Worm (Caenorhabditis elegans): ENCODE results near the gene F59F5.7.
A peak's percentile ranks its signal among the peaks of the same experiment; 100 is the strongest.

- TF ChIP-seq him-1 (tag; optimal IDR thresholded peaks at IDR 0.05) (peak; percentile 41), W03F9.2 (tag; optimal IDR thresholded peaks at IDR 0.05) (no peak)
Measured at ce11 chrX:10597554-10598191, 38.4 kb downstream of the F59F5.7 start.
